Fruit fly (Drosophila melanogaster): ENCODE results near the gene promL.
A peak's percentile ranks its signal among the peaks of the same experiment; 100 is the strongest.

Gene promL

dm6 chr3L:3149060-3149872, 21.7 kb upstream of the promL start (continued):
- no peak for TF ChIP-seq mld (GFP tag; IDR thresholded peaks at IDR 0.05; ENCODE audit: partially characterized antibody)
- no peak for TF ChIP-seq Six4 (GFP tag; optimal IDR thresholded peaks at IDR 0.05)
- TF ChIP-seq D19B (GFP tag; optimal IDR thresholded peaks at IDR 0.05): no peak
- no peak for TF ChIP-seq Hr39 (optimal IDR thresholded peaks at IDR 0.05)
- no peak for TF ChIP-seq CG3281 (GFP tag; optimal IDR thresholded peaks at IDR 0.05)
- no peak for TF ChIP-seq CG17186 (GFP tag; optimal IDR thresholded peaks at IDR 0.05)
- peak; percentile 71 for TF ChIP-seq Fer1 (GFP tag; optimal IDR thresholded peaks at IDR 0.05)
- TF ChIP-seq CG11560 (tag; IDR thresholded peaks at IDR 0.05): no peak
- TF ChIP-seq CHES-1-like (GFP tag; optimal IDR thresholded peaks at IDR 0.05): peak; percentile 54
- no peak for TF ChIP-seq CG4617 (GFP tag; optimal IDR thresholded peaks at IDR 0.05; ENCODE audit: borderline replicate concordance)
- no peak for TF ChIP-seq sisA (GFP tag; IDR thresholded peaks at IDR 0.05)
- no peak for TF ChIP-seq CG32772 (GFP tag; IDR thresholded peaks at IDR 0.05)
- no peak for TF ChIP-seq NK7.1 (GFP tag; optimal IDR thresholded peaks at IDR 0.05)
- TF ChIP-seq Taf1 (GFP tag; IDR thresholded peaks at IDR 0.05): no peak
- no peak for TF ChIP-seq Mrtf (GFP tag; IDR thresholded peaks at IDR 0.05)
- no peak for TF ChIP-seq fd96Cb (tag; optimal IDR thresholded peaks at IDR 0.05)
- TF ChIP-seq CG1647 (GFP tag; optimal IDR thresholded peaks at IDR 0.05): no peak
- TF ChIP-seq pnt (GFP tag; optimal IDR thresholded peaks at IDR 0.05): no peak
- TF ChIP-seq CG7839 (tag; optimal IDR thresholded peaks at IDR 0.05): no peak
- TF ChIP-seq CG4424 (GFP tag; optimal IDR thresholded peaks at IDR 0.05): no peak
- peak; percentile 10 for TF ChIP-seq ewg (GFP tag; optimal IDR thresholded peaks at IDR 0.05)
- peak; percentile 30 for TF ChIP-seq pfk (GFP tag; optimal IDR thresholded peaks at IDR 0.05)
- TF ChIP-seq dpn (GFP tag; optimal IDR thresholded peaks at IDR 0.05): no peak
- peak; percentile 51; the same call in 1 of the 2 replicates for TF ChIP-seq Atf6 (GFP tag; IDR thresholded peaks at IDR 0.05)
- no peak for TF ChIP-seq HLH3B (GFP tag; IDR thresholded peaks at IDR 0.05)
- peak; percentile 13; the same call in 1 of the 2 replicates for TF ChIP-seq CG9932 (GFP tag; IDR thresholded peaks at IDR 0.05)
- no peak for TF ChIP-seq ERR (GFP tag; optimal IDR thresholded peaks at IDR 0.05)
- no peak for TF ChIP-seq trem (tag; optimal IDR thresholded peaks at IDR 0.05)
- TF ChIP-seq Neu2 (GFP tag; optimal IDR thresholded peaks at IDR 0.05; ENCODE audit: borderline replicate concordance): no peak
- TF ChIP-seq CG13287 (GFP tag; IDR thresholded peaks at IDR 0.05; ENCODE audit: partially characterized antibody): peak; percentile 46; the same call in 1 of the 2 replicates
- no peak for TF ChIP-seq Jarid2 (GFP tag; optimal IDR thresholded peaks at IDR 0.05)
- no peak for TF ChIP-seq H2.0 (GFP tag; IDR thresholded peaks at IDR 0.05)
- no peak for TF ChIP-seq CG5953 (GFP tag; IDR thresholded peaks at IDR 0.05)
- TF ChIP-seq CG10543 (GFP tag; optimal IDR thresholded peaks at IDR 0.05): peak; percentile 96
- TF ChIP-seq Drgx (GFP tag; IDR thresholded peaks at IDR 0.05): no peak
- no peak for TF ChIP-seq MESR4 (GFP tag; optimal IDR thresholded peaks at IDR 0.05)
- no peak for TF ChIP-seq lab (GFP tag; optimal IDR thresholded peaks at IDR 0.05)
- TF ChIP-seq CG5245 (GFP tag; optimal IDR thresholded peaks at IDR 0.05): no peak
- TF ChIP-seq CG43689 (GFP tag; IDR thresholded peaks at IDR 0.05): no peak
- TF ChIP-seq CrebB (tag; optimal IDR thresholded peaks at IDR 0.05): no peak
- no peak for TF ChIP-seq CG15011 (GFP tag; optimal IDR thresholded peaks at IDR 0.05)
- no peak for TF ChIP-seq dysf (GFP tag; IDR thresholded peaks at IDR 0.05)
- no peak for TF ChIP-seq slp2 (GFP tag; optimal IDR thresholded peaks at IDR 0.05)
- no peak for TF ChIP-seq CG10959 (GFP tag; IDR thresholded peaks at IDR 0.05)
- no peak; the same call in 2 of the 3 replicates for TF ChIP-seq knrl (GFP tag; IDR thresholded peaks at IDR 0.05; ENCODE audit: partially characterized antibody)
- TF ChIP-seq rib (GFP tag; IDR thresholded peaks at IDR 0.05): peak; percentile 86
- no peak for TF ChIP-seq emc (GFP tag; optimal IDR thresholded peaks at IDR 0.05)
- TF ChIP-seq Ravus (GFP tag; IDR thresholded peaks at IDR 0.05): no peak
- no peak for TF ChIP-seq CG12391 (tag; optimal IDR thresholded peaks at IDR 0.05)
- TF ChIP-seq CG1603 (tag; optimal IDR thresholded peaks at IDR 0.05): no peak
